Fruit fly (Drosophila melanogaster): ENCODE measurements around the gene CASK.

DNA sequence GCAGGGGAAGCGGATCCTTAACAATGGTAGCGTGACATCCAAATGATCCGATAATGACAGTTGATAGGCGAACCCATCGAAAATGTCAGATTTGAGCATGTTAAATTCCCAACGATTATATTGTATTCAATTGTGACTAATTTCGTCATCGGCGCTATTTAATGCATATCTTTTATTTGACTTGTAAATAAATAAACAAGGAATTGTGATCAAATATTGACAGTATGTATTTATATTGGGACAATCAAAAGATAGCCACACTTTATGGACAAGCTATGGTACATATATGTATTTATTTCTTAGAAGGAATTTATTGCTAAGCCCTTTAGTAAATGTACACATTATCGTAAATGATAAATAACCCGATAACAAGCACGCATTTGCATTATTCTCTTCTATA is 2.7 kb upstream of the CASK start:
- TF ChIP-seq pan (optimal IDR thresholded peaks at IDR 0.05) (no peak), h (GFP tag; optimal IDR thresholded peaks at IDR 0.05) (no peak), Dfd (GFP tag; optimal IDR thresholded peaks at IDR 0.05) (no peak)

Measured in whole organism, wandering third instar larva.